Fruit fly (Drosophila melanogaster): ENCODE results near the gene nAChRalpha7.

dm6 chrX:19281271-19281670, 67.0 kb downstream of the nAChRalpha7 start:
- no peak for TF ChIP-seq Dll (optimal IDR thresholded peaks at IDR 0.05)
- no peak for TF ChIP-seq psq (optimal IDR thresholded peaks at IDR 0.05)
- TF ChIP-seq CG8478 (optimal IDR thresholded peaks at IDR 0.05), result no peak

Data from whole organism.